Fruit fly (Drosophila melanogaster): ENCODE measurements around the gene Mst85C.

The Mst85C gene

DNA sequence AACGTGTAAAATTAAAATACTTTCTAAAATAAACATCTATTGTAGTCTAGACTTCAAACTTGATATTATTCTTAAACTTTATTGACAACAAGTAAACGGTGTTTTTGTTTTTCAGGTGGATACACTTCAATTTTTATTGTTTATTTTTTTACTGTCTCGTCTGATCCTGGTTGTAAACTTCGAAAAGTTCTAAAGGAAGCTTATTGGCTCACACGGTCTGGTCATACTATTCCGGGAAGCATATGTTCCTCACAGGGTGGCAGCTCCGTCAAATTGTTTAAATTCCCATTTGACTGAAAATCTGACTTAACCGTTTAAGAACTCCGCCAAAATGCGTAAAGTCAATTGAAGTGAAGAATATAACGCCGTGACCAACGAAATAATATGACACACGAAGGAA is 40.2 kb upstream of the Mst85C start, which contains the start of gene CG11983:
CG11983 (plus strand) TSS at position 120 of the 400 bp plus-strand sequence.
- TF ChIP-seq Myc (optimal IDR thresholded peaks at IDR 0.05) (peak; percentile 28), dl (GFP tag; optimal IDR thresholded peaks at IDR 0.05; ENCODE audit: insufficient read depth in 1 of 2, partially characterized antibody in 2 of 2) (no peak)

dm6 chr3R:9010695-9011094 is 37.8 kb upstream of the Mst85C start:
- TF ChIP-seq Rel (GFP tag; optimal IDR thresholded peaks at IDR 0.05) (no peak), Rel (tag; optimal IDR thresholded peaks at IDR 0.05) (no peak), CG32264 (GFP tag; optimal IDR thresholded peaks at IDR 0.05) (no peak), usp (GFP tag; optimal IDR thresholded peaks at IDR 0.05) (no peak), fru (GFP tag; optimal IDR thresholded peaks at IDR 0.05) (no peak), N (GFP tag; optimal IDR thresholded peaks at IDR 0.05) (no peak), brk (GFP tag; optimal IDR thresholded peaks at IDR 0.05) (no peak), dl (GFP tag; optimal IDR thresholded peaks at IDR 0.05; ENCODE audit: insufficient read depth in 1 of 2, partially characterized antibody in 2 of 2) (no peak), lola (GFP tag; optimal IDR thresholded peaks at IDR 0.05) (no peak), CrebA (GFP tag; optimal IDR thresholded peaks at IDR 0.05; ENCODE audit: borderline replicate concordance) (no peak), Abd-B (GFP tag; optimal IDR thresholded peaks at IDR 0.05) (no peak), sv (GFP tag; optimal IDR thresholded peaks at IDR 0.05) (no peak)

dm6 chr3R:9011708-9012107 is 36.7 kb upstream of the Mst85C start:
- TF ChIP-seq CrebA (GFP tag; optimal IDR thresholded peaks at IDR 0.05; ENCODE audit: borderline replicate concordance) (no peak), Dfd (GFP tag; optimal IDR thresholded peaks at IDR 0.05) (no peak), ey (GFP tag; optimal IDR thresholded peaks at IDR 0.05) (no peak), dsf (GFP tag; optimal IDR thresholded peaks at IDR 0.05; ENCODE audit: borderline replicate concordance) (no peak), lola (GFP tag; optimal IDR thresholded peaks at IDR 0.05) (no peak), Vsx2 (GFP tag; optimal IDR thresholded peaks at IDR 0.05; ENCODE audit: partially characterized antibody) (no peak), brk (GFP tag; optimal IDR thresholded peaks at IDR 0.05) (no peak), CG9705 (GFP tag; optimal IDR thresholded peaks at IDR 0.05) (no peak), CG32264 (GFP tag; optimal IDR thresholded peaks at IDR 0.05) (no peak), usp (GFP tag; optimal IDR thresholded peaks at IDR 0.05) (no peak), Hr78 (GFP tag; optimal IDR thresholded peaks at IDR 0.05) (no peak), dmrt93B (GFP tag; optimal IDR thresholded peaks at IDR 0.05) (no peak), Myc (optimal IDR thresholded peaks at IDR 0.05) (no peak), Hnf4 (GFP tag; optimal IDR thresholded peaks at IDR 0.05) (no peak), foxo (GFP tag; optimal IDR thresholded peaks at IDR 0.05) (no peak)

dm6 chr3R:9013765-9014380 is 34.6 kb upstream of the Mst85C start:
- TF ChIP-seq foxo (GFP tag; optimal IDR thresholded peaks at IDR 0.05), result peak; percentile 31 to 78
- peak; percentile 81 for TF ChIP-seq h (GFP tag; optimal IDR thresholded peaks at IDR 0.05)
- TF ChIP-seq OdsH (GFP tag; optimal IDR thresholded peaks at IDR 0.05), result peak; percentile 65
- no peak for TF ChIP-seq Dif (GFP tag; optimal IDR thresholded peaks at IDR 0.05; ENCODE audit: partially characterized antibody)
- TF ChIP-seq GATAd (GFP tag; optimal IDR thresholded peaks at IDR 0.05), result no peak
- no peak for TF ChIP-seq woc (GFP tag; optimal IDR thresholded peaks at IDR 0.05)
- TF ChIP-seq N (GFP tag; optimal IDR thresholded peaks at IDR 0.05), result no peak
- no peak for TF ChIP-seq dl (GFP tag; optimal IDR thresholded peaks at IDR 0.05; ENCODE audit: insufficient read depth in 1 of 2, partially characterized antibody in 2 of 2)
- TF ChIP-seq CrebA (GFP tag; optimal IDR thresholded peaks at IDR 0.05; ENCODE audit: borderline replicate concordance), result no peak
- no peak for TF ChIP-seq jim (GFP tag; optimal IDR thresholded peaks at IDR 0.05)
- no peak for TF ChIP-seq dsf (GFP tag; optimal IDR thresholded peaks at IDR 0.05; ENCODE audit: borderline replicate concordance)
- no peak for TF ChIP-seq usp (GFP tag; optimal IDR thresholded peaks at IDR 0.05)
- peak; percentile 59 for TF ChIP-seq rgr (GFP tag; optimal IDR thresholded peaks at IDR 0.05)
- TF ChIP-seq Hnf4 (GFP tag; optimal IDR thresholded peaks at IDR 0.05), result no peak
- TF ChIP-seq Vsx2 (GFP tag; optimal IDR thresholded peaks at IDR 0.05; ENCODE audit: partially characterized antibody), result no peak
- peak; percentile 53 for TF ChIP-seq Jra (GFP tag; optimal IDR thresholded peaks at IDR 0.05)
- no peak for TF ChIP-seq Dfd (GFP tag; optimal IDR thresholded peaks at IDR 0.05)
- peak; percentile 25 for TF ChIP-seq CG9705 (GFP tag; optimal IDR thresholded peaks at IDR 0.05)
- TF ChIP-seq tai (GFP tag; optimal IDR thresholded peaks at IDR 0.05), result no peak
- no peak for TF ChIP-seq br (GFP tag; optimal IDR thresholded peaks at IDR 0.05)
- no peak for TF ChIP-seq Mio (GFP tag; optimal IDR thresholded peaks at IDR 0.05)
- TF ChIP-seq pan (optimal IDR thresholded peaks at IDR 0.05), result no peak
- no peak for TF ChIP-seq Rel (GFP tag; optimal IDR thresholded peaks at IDR 0.05)
- TF ChIP-seq Rel (tag; optimal IDR thresholded peaks at IDR 0.05), result peak; percentile 98
- TF ChIP-seq Myc (optimal IDR thresholded peaks at IDR 0.05), result no peak
- no peak for TF ChIP-seq dmrt93B (GFP tag; optimal IDR thresholded peaks at IDR 0.05)
- TF ChIP-seq lola (GFP tag; optimal IDR thresholded peaks at IDR 0.05), result no peak
- TF ChIP-seq Hr83 (GFP tag; optimal IDR thresholded peaks at IDR 0.05; ENCODE audit: poor library complexity, severe bottlenecking), result peak; percentile 14
- TF ChIP-seq Sp1 (GFP tag; optimal IDR thresholded peaks at IDR 0.05), result peak; percentile 65
- TF ChIP-seq CG32264 (GFP tag; optimal IDR thresholded peaks at IDR 0.05), result peak; percentile 39
- peak; percentile 82 for TF ChIP-seq ey (GFP tag; optimal IDR thresholded peaks at IDR 0.05)
- peak; percentile 84 for TF ChIP-seq psq (GFP tag; optimal IDR thresholded peaks at IDR 0.05)
- no peak for TF ChIP-seq sv (GFP tag; optimal IDR thresholded peaks at IDR 0.05)
- peak; percentile 63 for TF ChIP-seq HLH106 (tag; optimal IDR thresholded peaks at IDR 0.05)
- TF ChIP-seq Hr78 (GFP tag; optimal IDR thresholded peaks at IDR 0.05), result no peak
- TF ChIP-seq sage (GFP tag; optimal IDR thresholded peaks at IDR 0.05), result no peak
- peak; percentile 74 for TF ChIP-seq fru (GFP tag; optimal IDR thresholded peaks at IDR 0.05)
- no peak for TF ChIP-seq brk (GFP tag; optimal IDR thresholded peaks at IDR 0.05)
- no peak for TF ChIP-seq Abd-B (GFP tag; optimal IDR thresholded peaks at IDR 0.05)

Data from whole organism, wandering third instar larva.